Worm (Caenorhabditis elegans): ENCODE measurements around the gene C25H3.17.
A peak's percentile ranks its signal among the peaks of the same experiment; 100 is the strongest.

Gene C25H3.17

DNA sequence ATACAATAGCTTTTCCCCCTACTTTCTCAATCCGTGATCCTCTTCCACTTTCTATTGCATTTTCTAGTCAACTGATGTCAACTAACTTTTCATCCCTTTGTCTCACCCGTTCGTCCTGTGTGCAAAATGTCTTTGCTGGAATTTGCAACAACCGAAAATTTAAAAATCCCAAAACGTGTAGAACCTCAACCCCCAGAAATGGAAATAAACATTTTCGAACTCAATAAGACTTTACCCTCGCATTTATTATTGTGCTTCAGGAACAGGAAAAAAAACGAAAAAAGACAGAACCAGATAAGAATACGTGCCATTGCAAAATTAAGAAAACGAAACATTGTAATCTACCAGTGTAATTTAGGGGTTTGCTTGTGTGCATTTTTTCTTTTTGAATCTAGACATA is 42.6 kb upstream of the C25H3.17 start (continued):
- TF ChIP-seq ctbp-1 (GFP tag; IDR thresholded peaks at IDR 0.05) (no peak), spr-1 (tag; optimal IDR thresholded peaks at IDR 0.05) (peak; percentile 34), hlh-30 (tag; optimal IDR thresholded peaks at IDR 0.05; ENCODE audit: insufficient read depth) (no peak), mep-1 (tag; optimal IDR thresholded peaks at IDR 0.05) (peak; percentile 5), ceh-62 (tag; optimal IDR thresholded peaks at IDR 0.05) (no peak), dmd-9 (GFP tag; IDR thresholded peaks at IDR 0.05) (no peak), ZK546.5 (tag; optimal IDR thresholded peaks at IDR 0.05) (no peak), nhr-6 (tag; optimal IDR thresholded peaks at IDR 0.05) (no peak), ceh-32 (tag; optimal IDR thresholded peaks at IDR 0.05; ENCODE audit: poor library complexity) (no peak), ceh-28 (tag; optimal IDR thresholded peaks at IDR 0.05) (no peak), jun-1 (tag; optimal IDR thresholded peaks at IDR 0.05) (no peak), ztf-7 (tag; optimal IDR thresholded peaks at IDR 0.05) (no peak), lin-15B (tag; optimal IDR thresholded peaks at IDR 0.05) (no peak), skn-1 (tag; optimal IDR thresholded peaks at IDR 0.05) (no peak), nhr-11 (tag; optimal IDR thresholded peaks at IDR 0.05) (no peak), gei-8 (GFP tag; optimal IDR thresholded peaks at IDR 0.05) (no peak), mes-2 (tag; optimal IDR thresholded peaks at IDR 0.05; ENCODE audit: poor library complexity, severe bottlenecking) (peak; percentile 4), T20F7.1 (GFP tag; optimal IDR thresholded peaks at IDR 0.05) (peak; percentile 30), ces-1 (GFP tag; optimal IDR thresholded peaks at IDR 0.05) (no peak), ceh-20 (GFP tag; IDR thresholded peaks at IDR 0.05) (no peak), vab-7 (GFP tag; IDR thresholded peaks at IDR 0.05) (no peak), pha-4 (GFP tag; IDR thresholded peaks at IDR 0.05) (no peak), pha-4 (tag; optimal IDR thresholded peaks at IDR 0.05) (no peak), F37D6.2 (tag; optimal IDR thresholded peaks at IDR 0.05) (no peak), nhr-42 (GFP tag; IDR thresholded peaks at IDR 0.05) (no peak), ceh-44 (GFP tag; IDR thresholded peaks at IDR 0.05) (no peak), ama-1 (optimal IDR thresholded peaks at IDR 0.05) (peak; percentile 81), F49E8.2 (tag; optimal IDR thresholded peaks at IDR 0.05; ENCODE audit: borderline replicate concordance) (no peak), tag-97 (GFP tag; IDR thresholded peaks at IDR 0.05) (no peak), tra-1 (GFP tag; IDR thresholded peaks at IDR 0.05) (no peak), hmg-1.1 (GFP tag; IDR thresholded peaks at IDR 0.05) (no peak), fos-1 (tag; optimal IDR thresholded peaks at IDR 0.05) (no peak), nhr-48 (tag; optimal IDR thresholded peaks at IDR 0.05) (no peak), snpc-1.2 (GFP tag; IDR thresholded peaks at IDR 0.05) (0 out of 2 replicates have a peak, but pooled peaks have one; percentile 8), F44E2.7 (GFP tag; IDR thresholded peaks at IDR 0.05) (no peak), rbr-2 (tag; optimal IDR thresholded peaks at IDR 0.05) (no peak), lsy-2 (tag; optimal IDR thresholded peaks at IDR 0.05) (no peak), egl-43 (GFP tag; IDR thresholded peaks at IDR 0.05) (no peak)

DNA sequence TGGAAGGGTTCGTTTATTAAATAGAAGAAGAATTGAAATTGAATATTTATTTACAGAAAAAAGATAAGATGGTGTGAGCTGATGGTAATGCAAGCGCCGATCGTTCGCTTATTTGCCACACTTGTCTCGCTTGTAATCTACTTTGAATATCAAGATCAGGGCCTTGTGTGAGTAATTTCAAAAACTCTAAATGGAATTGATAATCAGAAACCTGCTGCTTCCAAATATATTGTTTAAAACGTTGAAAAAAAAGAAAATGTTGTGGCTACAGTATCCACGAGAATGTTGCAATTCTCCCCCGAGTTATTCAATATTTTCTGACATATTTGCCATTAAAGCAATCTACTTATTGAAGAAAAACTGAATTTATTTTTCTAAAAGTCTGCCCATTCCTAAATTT is 41.4 kb upstream of the C25H3.17 start:
- TF ChIP-seq zfp-2 (tag; optimal IDR thresholded peaks at IDR 0.05) (no peak), unc-62 (GFP tag; optimal IDR thresholded peaks at IDR 0.05 in 1 of 2) (peak in 1 of 2 experiments; percentile 53), unc-62 (tag; optimal IDR thresholded peaks at IDR 0.05) (no peak)

- TF ChIP-seq Y105C5A.15 (GFP tag; IDR thresholded peaks at IDR 0.05) (no peak), nhr-25 (tag; optimal IDR thresholded peaks at IDR 0.05; ENCODE audit: borderline replicate concordance, insufficient read depth) (no peak), lir-3 (tag; optimal IDR thresholded peaks at IDR 0.05) (no peak), fkh-10 (GFP tag; optimal IDR thresholded peaks at IDR 0.05) (peak; percentile 82), ces-1 (GFP tag; optimal IDR thresholded peaks at IDR 0.05) (peak; percentile 81), nhr-111 (GFP tag; optimal IDR thresholded peaks at IDR 0.05) (no peak), hlh-30 (tag; optimal IDR thresholded peaks at IDR 0.05; ENCODE audit: insufficient read depth) (no peak), hmg-1.1 (GFP tag; IDR thresholded peaks at IDR 0.05) (0 out of 2 replicates have a peak, but pooled peaks have one; percentile 24), lin-1 (GFP tag; IDR thresholded peaks at IDR 0.05) (no peak), F26F4.8 (GFP tag; conservative IDR thresholded peaks at IDR 0.05) (no peak), hif-1 (tag; optimal IDR thresholded peaks at IDR 0.05) (no peak), D1046.2 (GFP tag; IDR thresholded peaks at IDR 0.05) (no peak), ctbp-1 (GFP tag; IDR thresholded peaks at IDR 0.05) (peak; percentile 48), F37D6.2 (tag; optimal IDR thresholded peaks at IDR 0.05) (no peak), Y5F2A.4 (GFP tag; optimal IDR thresholded peaks at IDR 0.05) (no peak)
Measured at ce11 chrII:5708154-5708553, 38.7 kb upstream of the C25H3.17 start.

All from whole organism, L4 larva.